Worm (Caenorhabditis elegans) whole organism, L3 larva: Measurements from ENCODE around the gene C35B1.8.

Experiments
- lin-15B ChIP-seq: fragments of 150-350 bp; optimal IDR thresholded peaks from 2 replicates; lab custom pipeline; 2014; ENCODE audit warnings: missing biosample characterization, missing genetic modification characterization
- ztf-4 ChIP-seq: fragments of 150-350 bp; optimal IDR thresholded peaks from 2 replicates; lab custom pipeline; 2014; ENCODE audit warnings: missing biosample characterization, missing genetic modification characterization

DNA sequence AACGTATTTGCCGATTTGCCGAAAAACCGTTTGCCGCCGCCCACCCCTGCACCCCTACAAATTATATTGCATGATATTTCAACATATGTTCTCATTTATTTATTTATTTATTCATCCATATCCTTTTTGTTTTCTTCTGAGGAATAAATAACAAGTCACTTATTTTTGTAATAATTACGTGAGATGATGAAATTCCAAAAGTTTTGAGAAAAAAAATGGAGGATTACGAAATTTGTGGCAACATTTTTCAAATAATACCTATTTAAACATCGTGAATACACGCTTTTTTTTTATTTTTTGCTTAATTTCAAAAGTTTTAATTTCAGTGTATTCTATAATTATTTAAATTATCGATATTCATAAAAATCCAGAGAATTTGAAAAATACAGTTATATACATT lies 18.1 kb upstream of the C35B1.8 start:
- TF ChIP-seq lin-15B (tag; lab: Kevin White, UChicago) (no peak), ztf-4 (no peak)
